Fruit fly (Drosophila melanogaster): ENCODE measurements around the gene Eig71Eb.
A peak's percentile ranks its signal among the peaks of the same experiment; 100 is the strongest.

Gene Eig71Eb

dm6 chr3L:15619626-15620247, 30.0 kb upstream of the Eig71Eb start, which contains the start of gene Phs (continued):
- peak; percentile 76 for TF ChIP-seq HHEX (GFP tag; optimal IDR thresholded peaks at IDR 0.05)
- peak; percentile 73 for TF ChIP-seq ftz-f1 (GFP tag; optimal IDR thresholded peaks at IDR 0.05)
- peak; percentile 53 for TF ChIP-seq CG13296 (GFP tag; optimal IDR thresholded peaks at IDR 0.05)
- peak; percentile 19 for TF ChIP-seq CG15011 (GFP tag; optimal IDR thresholded peaks at IDR 0.05)
- TF ChIP-seq luna (GFP tag; optimal IDR thresholded peaks at IDR 0.05), result peak; percentile 75
- no peak for TF ChIP-seq hth (optimal IDR thresholded peaks at IDR 0.05)
- peak; percentile 80 for TF ChIP-seq ems (GFP tag; optimal IDR thresholded peaks at IDR 0.05)
- TF ChIP-seq CG18619 (GFP tag; optimal IDR thresholded peaks at IDR 0.05), result peak; percentile 76
- peak; percentile 78 for TF ChIP-seq CG6791 (GFP tag; IDR thresholded peaks at IDR 0.05; ENCODE audit: partially characterized antibody)
- TF ChIP-seq pita (GFP tag; optimal IDR thresholded peaks at IDR 0.05), result no peak
- no peak for TF ChIP-seq CG15696 (tag; optimal IDR thresholded peaks at IDR 0.05)
- TF ChIP-seq jumu (GFP tag; optimal IDR thresholded peaks at IDR 0.05), result peak; percentile 90
- TF ChIP-seq Nf-YC (tag; optimal IDR thresholded peaks at IDR 0.05), result peak; percentile 46
- TF ChIP-seq kay (GFP tag; optimal IDR thresholded peaks at IDR 0.05), result peak; percentile 61
- peak; percentile 90 for TF ChIP-seq CG11456 (GFP tag; IDR thresholded peaks at IDR 0.05)
- peak; percentile 77 for TF ChIP-seq CG18476 (GFP tag; optimal IDR thresholded peaks at IDR 0.05)
- peak; percentile 52 for TF ChIP-seq BtbVII (GFP tag; optimal IDR thresholded peaks at IDR 0.05)
- no peak for TF ChIP-seq sim (GFP tag; IDR thresholded peaks at IDR 0.05)
- TF ChIP-seq CG9797 (GFP tag; optimal IDR thresholded peaks at IDR 0.05), result peak; percentile 52
- TF ChIP-seq CG4820 (GFP tag; optimal IDR thresholded peaks at IDR 0.05), result peak; percentile 77
- no peak for TF ChIP-seq usp (GFP tag; optimal IDR thresholded peaks at IDR 0.05)
- peak; percentile 69 for TF ChIP-seq bbx (GFP tag; IDR thresholded peaks at IDR 0.05; ENCODE audit: partially characterized antibody)
- peak; percentile 38 for TF ChIP-seq CG18262 (tag; optimal IDR thresholded peaks at IDR 0.05)
- TF ChIP-seq CG4328 (GFP tag; optimal IDR thresholded peaks at IDR 0.05), result peak; percentile 51
- peak; percentile 59 for TF ChIP-seq CG4707 (GFP tag; optimal IDR thresholded peaks at IDR 0.05)
- TF ChIP-seq CG8281 (tag; optimal IDR thresholded peaks at IDR 0.05), result no peak
- peak; percentile 36 for TF ChIP-seq zf30C (GFP tag; optimal IDR thresholded peaks at IDR 0.05)
- TF ChIP-seq gro (GFP tag; optimal IDR thresholded peaks at IDR 0.05), result peak; percentile 88
- peak; percentile 72 for TF ChIP-seq Atf6 (GFP tag; IDR thresholded peaks at IDR 0.05)
- peak; percentile 86 for TF ChIP-seq CG4282 (GFP tag; optimal IDR thresholded peaks at IDR 0.05)
- TF ChIP-seq CG10959 (GFP tag; IDR thresholded peaks at IDR 0.05), result peak; percentile 55; the same call in 1 of the 2 replicates
- TF ChIP-seq CG8359 (GFP tag; optimal IDR thresholded peaks at IDR 0.05; ENCODE audit: borderline replicate concordance), result peak; percentile 11
- TF ChIP-seq CG3838 (GFP tag; optimal IDR thresholded peaks at IDR 0.05), result peak; percentile 61
- peak; percentile 88 for TF ChIP-seq caup (GFP tag; optimal IDR thresholded peaks at IDR 0.05; ENCODE audit: severe bottlenecking)
- TF ChIP-seq CG1603 (tag; optimal IDR thresholded peaks at IDR 0.05), result peak; percentile 83
- no peak for TF ChIP-seq nerfin-2 (GFP tag; IDR thresholded peaks at IDR 0.05; ENCODE audit: partially characterized antibody)
- TF ChIP-seq CG3407 (GFP tag; optimal IDR thresholded peaks at IDR 0.05), result peak; percentile 60
- TF ChIP-seq Sin3A (optimal IDR thresholded peaks at IDR 0.05), result peak; percentile 54
- TF ChIP-seq YL-1 (GFP tag; optimal IDR thresholded peaks at IDR 0.05), result peak; percentile 77
- TF ChIP-seq CG2202 (tag; optimal IDR thresholded peaks at IDR 0.05), result peak; percentile 51
- no peak for TF ChIP-seq Dfd (GFP tag; optimal IDR thresholded peaks at IDR 0.05)
- peak; percentile 72 for TF ChIP-seq onecut (GFP tag; IDR thresholded peaks at IDR 0.05)
- TF ChIP-seq CG6683 (GFP tag; optimal IDR thresholded peaks at IDR 0.05), result peak; percentile 41
- TF ChIP-seq CG8290 (GFP tag; optimal IDR thresholded peaks at IDR 0.05), result peak; percentile 77
- peak; percentile 68 to 94 for TF ChIP-seq CG8290 (tag; optimal IDR thresholded peaks at IDR 0.05)
- TF ChIP-seq Dad (GFP tag; optimal IDR thresholded peaks at IDR 0.05), result peak; percentile 90
- TF ChIP-seq gcm2 (GFP tag; optimal IDR thresholded peaks at IDR 0.05), result peak; percentile 43
- TF ChIP-seq pho (GFP tag; optimal IDR thresholded peaks at IDR 0.05), result peak; percentile 76
- TF ChIP-seq CG17361 (GFP tag; IDR thresholded peaks at IDR 0.05), result peak; percentile 50; the same call in 1 of the 3 replicates
- TF ChIP-seq maf-S (GFP tag; optimal IDR thresholded peaks at IDR 0.05), result peak; percentile 87
- peak; percentile 66 for TF ChIP-seq CG17186 (GFP tag; optimal IDR thresholded peaks at IDR 0.05)

All from whole organism, embryonic.